Worm (Caenorhabditis elegans): ENCODE results near the gene F10E7.5.

DNA sequence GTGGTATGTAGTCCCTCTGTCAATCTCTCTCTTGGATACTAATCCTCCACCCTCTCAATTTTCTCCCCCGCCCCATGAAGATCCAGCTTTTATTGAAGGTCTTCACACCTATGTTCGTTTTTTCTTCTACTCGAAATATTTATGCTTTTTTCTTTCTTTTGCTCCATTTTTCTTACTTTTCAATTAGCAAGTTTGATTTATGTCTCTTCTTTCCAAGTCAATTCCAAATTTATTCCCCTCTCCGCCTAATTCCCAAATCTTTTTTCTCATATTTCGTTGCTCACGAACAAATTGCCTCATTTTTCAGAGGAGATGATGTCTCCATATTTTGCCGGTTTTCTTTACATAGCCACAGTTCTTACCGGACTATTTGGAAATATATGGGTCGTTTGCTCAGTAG lies 32.5 kb downstream of the F10E7.5 start, which contains the start of gene npr-31:
- TF ChIP-seq madf-5 (GFP tag; IDR thresholded peaks at IDR 0.05) (no peak), ces-1 (GFP tag; optimal IDR thresholded peaks at IDR 0.05) (no peak), lim-7 (GFP tag; IDR thresholded peaks at IDR 0.05) (no peak), mep-1 (tag; optimal IDR thresholded peaks at IDR 0.05) (no peak), nhr-77 (tag; optimal IDR thresholded peaks at IDR 0.05) (no peak), lsy-2 (tag; optimal IDR thresholded peaks at IDR 0.05) (no peak), lin-39 (tag; optimal IDR thresholded peaks at IDR 0.05) (no peak), saeg-2 (GFP tag; IDR thresholded peaks at IDR 0.05) (no peak), ama-1 (optimal IDR thresholded peaks at IDR 0.05) (no peak), dpl-1 (GFP tag; optimal IDR thresholded peaks at IDR 0.05) (no peak), dve-1 (tag; optimal IDR thresholded peaks at IDR 0.05; ENCODE audit: insufficient read depth) (no peak), ceh-28 (tag; optimal IDR thresholded peaks at IDR 0.05) (no peak), nhr-6 (tag; optimal IDR thresholded peaks at IDR 0.05) (no peak), skn-1 (tag; optimal IDR thresholded peaks at IDR 0.05) (no peak)

All from whole organism, L4 larva.